Fruit fly (Drosophila melanogaster): ENCODE measurements around the gene Pfas.
A peak's percentile ranks its signal among the peaks of the same experiment; 100 is the strongest.

The Pfas gene

dm6 chr2L:6076829-6077364 lies 31.0 kb upstream of the Pfas start:
- TF ChIP-seq CG9948 (tag; optimal IDR thresholded peaks at IDR 0.05) = no peak
- TF ChIP-seq CG15710 (tag; optimal IDR thresholded peaks at IDR 0.05) = no peak
- no peak for TF ChIP-seq CG4496 (GFP tag; IDR thresholded peaks at IDR 0.05)
- TF ChIP-seq CG8301 (tag; optimal IDR thresholded peaks at IDR 0.05) = no peak
- TF ChIP-seq EcR (GFP tag; optimal IDR thresholded peaks at IDR 0.05) = no peak
- no peak for TF ChIP-seq CG13204 (GFP tag; optimal IDR thresholded peaks at IDR 0.05)
- TF ChIP-seq CG8159 (tag; optimal IDR thresholded peaks at IDR 0.05) = no peak
- TF ChIP-seq CG10348 (GFP tag; IDR thresholded peaks at IDR 0.05) = no peak
- TF ChIP-seq CG34367 (tag; optimal IDR thresholded peaks at IDR 0.05) = no peak
- TF ChIP-seq D1 (tag; optimal IDR thresholded peaks at IDR 0.05) = no peak
- no peak for TF ChIP-seq fd96Ca (GFP tag; IDR thresholded peaks at IDR 0.05)
- TF ChIP-seq Pif1B (GFP tag; optimal IDR thresholded peaks at IDR 0.05) = no peak

dm6 chr2L:6076143-6076542 lies 30.3 kb upstream of the Pfas start:
- no peak for TF ChIP-seq D1 (tag; optimal IDR thresholded peaks at IDR 0.05)
- TF ChIP-seq CG8301 (tag; optimal IDR thresholded peaks at IDR 0.05) = no peak
- no peak for TF ChIP-seq CG32121 (GFP tag; IDR thresholded peaks at IDR 0.05)
- TF ChIP-seq CG15710 (tag; optimal IDR thresholded peaks at IDR 0.05) = no peak
- no peak for TF ChIP-seq CG10348 (GFP tag; IDR thresholded peaks at IDR 0.05)
- no peak for TF ChIP-seq CG14655 (GFP tag; optimal IDR thresholded peaks at IDR 0.05)
- TF ChIP-seq rn (GFP tag; IDR thresholded peaks at IDR 0.05) = no peak
- TF ChIP-seq CG4496 (GFP tag; IDR thresholded peaks at IDR 0.05) = no peak
- no peak for TF ChIP-seq CG12605 (GFP tag; IDR thresholded peaks at IDR 0.05)
- no peak for TF ChIP-seq CG34367 (tag; optimal IDR thresholded peaks at IDR 0.05)
- no peak for TF ChIP-seq CG13204 (GFP tag; optimal IDR thresholded peaks at IDR 0.05)
- no peak for TF ChIP-seq Snoo (tag; optimal IDR thresholded peaks at IDR 0.05)
- TF ChIP-seq Pif1A (GFP tag; optimal IDR thresholded peaks at IDR 0.05) = no peak
- TF ChIP-seq CG17806 (tag; optimal IDR thresholded peaks at IDR 0.05) = no peak
- TF ChIP-seq Pif1B (GFP tag; optimal IDR thresholded peaks at IDR 0.05) = no peak
- TF ChIP-seq CG8159 (tag; optimal IDR thresholded peaks at IDR 0.05) = no peak

dm6 chr2L:6075345-6075744 lies 29.5 kb upstream of the Pfas start:
- no peak for TF ChIP-seq rn (GFP tag; IDR thresholded peaks at IDR 0.05)
- TF ChIP-seq Pif1B (GFP tag; optimal IDR thresholded peaks at IDR 0.05) = no peak
- no peak for TF ChIP-seq CG17806 (tag; optimal IDR thresholded peaks at IDR 0.05)
- no peak for TF ChIP-seq CG15710 (tag; optimal IDR thresholded peaks at IDR 0.05)
- TF ChIP-seq Snoo (tag; optimal IDR thresholded peaks at IDR 0.05) = no peak
- no peak for TF ChIP-seq CG13204 (GFP tag; optimal IDR thresholded peaks at IDR 0.05)
- TF ChIP-seq Pif1A (GFP tag; optimal IDR thresholded peaks at IDR 0.05) = no peak
- no peak for TF ChIP-seq CG4496 (GFP tag; IDR thresholded peaks at IDR 0.05)
- no peak for TF ChIP-seq gl (tag; optimal IDR thresholded peaks at IDR 0.05)
- no peak for TF ChIP-seq EcR (GFP tag; optimal IDR thresholded peaks at IDR 0.05)
- TF ChIP-seq CG8159 (tag; optimal IDR thresholded peaks at IDR 0.05) = no peak
- no peak for TF ChIP-seq CG9948 (tag; optimal IDR thresholded peaks at IDR 0.05)
- no peak for TF ChIP-seq CG32121 (GFP tag; IDR thresholded peaks at IDR 0.05)
- no peak for TF ChIP-seq CG12605 (GFP tag; IDR thresholded peaks at IDR 0.05)

- TF ChIP-seq CG9948 (tag; optimal IDR thresholded peaks at IDR 0.05) (no peak), CG10348 (GFP tag; IDR thresholded peaks at IDR 0.05) (no peak), EcR (GFP tag; optimal IDR thresholded peaks at IDR 0.05) (peak; percentile 4)
These were observed 28.5 kb upstream of the Pfas start for dm6 chr2L:6074314-6074713.

dm6 chr2L:6073894-6074293 lies 28.0 kb upstream of the Pfas start:
- TF ChIP-seq CG4496 (GFP tag; IDR thresholded peaks at IDR 0.05) (no peak), Pif1A (GFP tag; optimal IDR thresholded peaks at IDR 0.05) (no peak), CG10348 (GFP tag; IDR thresholded peaks at IDR 0.05) (no peak), EcR (GFP tag; optimal IDR thresholded peaks at IDR 0.05) (no peak), gl (tag; optimal IDR thresholded peaks at IDR 0.05) (no peak), CG32121 (GFP tag; IDR thresholded peaks at IDR 0.05) (no peak), CG8159 (tag; optimal IDR thresholded peaks at IDR 0.05) (no peak), CG15710 (tag; optimal IDR thresholded peaks at IDR 0.05) (no peak), CG13204 (GFP tag; optimal IDR thresholded peaks at IDR 0.05) (no peak), CG8301 (tag; optimal IDR thresholded peaks at IDR 0.05) (no peak), Ets98B (GFP tag; IDR thresholded peaks at IDR 0.05) (no peak), D1 (tag; optimal IDR thresholded peaks at IDR 0.05) (no peak), CG14655 (GFP tag; optimal IDR thresholded peaks at IDR 0.05) (no peak), fd96Ca (GFP tag; IDR thresholded peaks at IDR 0.05) (no peak), Snoo (tag; optimal IDR thresholded peaks at IDR 0.05) (no peak), Pif1B (GFP tag; optimal IDR thresholded peaks at IDR 0.05) (no peak), CG9948 (tag; optimal IDR thresholded peaks at IDR 0.05) (no peak), rn (GFP tag; IDR thresholded peaks at IDR 0.05) (no peak), CG12605 (GFP tag; IDR thresholded peaks at IDR 0.05) (no peak), CG34367 (tag; optimal IDR thresholded peaks at IDR 0.05) (no peak)

- TF ChIP-seq CG12605 (GFP tag; IDR thresholded peaks at IDR 0.05) (no peak), CG9948 (tag; optimal IDR thresholded peaks at IDR 0.05) (no peak), CG34367 (tag; optimal IDR thresholded peaks at IDR 0.05) (no peak)
These were observed 26.3 kb upstream of the Pfas start for dm6 chr2L:6072124-6072523.

Data from whole organism, pupa.